Worm (Caenorhabditis elegans) whole organism, young adult: ENCODE results near the gene skr-7.

Experiments
- K11D2.4 ChIP-seq: fragments of 200-800 bp; sonication (Bioruptor generic); IDR thresholded peaks from 2 replicates; pipeline ENCODE4 v1.3.6; 2022; ENCODE audit warnings: missing genetic modification reagents, missing genetic modification characterization, missing compliant biosample characterization
- K12H6.12 ChIP-seq: fragments of 200-800 bp; sonication (Bioruptor generic); optimal IDR thresholded peaks from 2 replicates; lab custom pipeline; 2018; ENCODE audit warnings: mild to moderate bottlenecking, missing genetic modification characterization, missing compliant biosample characterization
- ccch-3 ChIP-seq: fragments of 200-800 bp; sonication (Bioruptor generic); optimal IDR thresholded peaks from 2 replicates; lab custom pipeline; 2018; ENCODE audit warnings: mild to moderate bottlenecking, missing genetic modification characterization, missing compliant biosample characterization
- cebp-1 ChIP-seq, 2 experiments: fragments of 200-800 bp in 1 of 2; sonication (Bioruptor generic) in 1 of 2; sonication (generic microtip) in 1 of 2; IDR thresholded peaks in 1 of 2; optimal IDR thresholded peaks in 1 of 2; 2 replicates each; pipeline versions ENCODE4 v1.3.6 to Lab custom; 2017 to 2022; ENCODE audit warnings: missing compliant biosample characterization in 2 of 2, missing genetic modification characterization in 2 of 2, mild to moderate bottlenecking in 1 of 2, missing genetic modification reagents in 1 of 2, moderate library complexity in 1 of 2
- cebp-2 ChIP-seq: fragments of 200-800 bp; sonication (Bioruptor generic); IDR thresholded peaks from 2 replicates; pipeline ENCODE4 v1.3.6; 2022; ENCODE audit warnings: missing genetic modification characterization, missing compliant biosample characterization
- ceh-27 ChIP-seq: fragments of 200-800 bp; sonication (Bioruptor generic); optimal IDR thresholded peaks from 2 replicates; lab custom pipeline; 2018; ENCODE audit warnings: mild to moderate bottlenecking, missing genetic modification characterization, moderate library complexity, missing compliant biosample characterization
- lin-40 ChIP-seq: sonication (generic microtip); optimal IDR thresholded peaks from 2 replicates; lab custom pipeline; 2016; ENCODE audit warnings: missing genetic modification characterization, mild to moderate bottlenecking, missing compliant biosample characterization, missing genotype, missing genetic modification reagents
- madf-6 ChIP-seq: fragments of 200-800 bp; sonication (Bioruptor generic); IDR thresholded peaks from 2 replicates; pipeline ENCODE4 v1.3.6; 2022; ENCODE audit warnings: missing genetic modification reagents, missing genetic modification characterization, missing compliant biosample characterization
- nfya-1 ChIP-seq: sonication (generic microtip); optimal IDR thresholded peaks from 2 replicates; lab custom pipeline; 2017; ENCODE audit warnings: antibody characterized with exemption, missing compliant biosample characterization, missing genetic modification characterization, borderline replicate concordance; ENCODE audit not compliant: insufficient read depth
- nhr-27 ChIP-seq: fragments of 200-800 bp; sonication (Bioruptor generic); optimal IDR thresholded peaks from 2 replicates; lab custom pipeline; 2018; ENCODE audit warnings: mild to moderate bottlenecking, missing genetic modification characterization, moderate library complexity, missing compliant biosample characterization
- nhr-80 ChIP-seq: sonication (generic microtip); optimal IDR thresholded peaks from 2 replicates; lab custom pipeline; 2016; ENCODE audit warnings: missing genetic modification characterization, missing compliant biosample characterization
- rec-8 ChIP-seq, 2 experiments: sonication (generic microtip); optimal IDR thresholded peaks; 2 replicates each; lab custom pipeline; 2016; ENCODE audit warnings: mild to moderate bottlenecking in 2 of 2, missing genetic modification characterization in 2 of 2, missing genetic modification reagents in 2 of 2, missing genotype in 2 of 2, missing biosample characterization in 1 of 2, missing compliant biosample characterization in 1 of 2, moderate library complexity in 1 of 2
- repo-1 ChIP-seq: sonication (generic microtip); optimal IDR thresholded peaks from 2 replicates; lab custom pipeline; 2017; ENCODE audit warnings: mild to moderate bottlenecking, missing genetic modification characterization, missing compliant biosample characterization
- snpc-4 ChIP-seq, 5 experiments: fragments of 150-350 bp in 1 of 5; sonication (generic microtip) in 4 of 5; optimal IDR thresholded peaks; 2 replicates each; lab custom pipeline; 2014 to 2018; ENCODE audit warnings: missing genetic modification characterization in 5 of 5, missing biosample characterization in 3 of 5, antibody characterized with exemption in 2 of 5, mild to moderate bottlenecking in 2 of 5, missing compliant biosample characterization in 2 of 5, missing genotype in 2 of 5, moderate library complexity in 2 of 5, missing genetic modification reagents in 1 of 5

- TF ChIP-seq lin-40 (tag; lab: Kevin White, UChicago) (no peak), madf-6 (no peak), snpc-4 (GFP tag; optimal IDR thresholded peaks at IDR 0.05; lab: Kevin White, UChicago) (no peak), snpc-4 (tag; optimal IDR thresholded peaks at IDR 0.05; lab: Kevin White, UChicago) (no peak), K11D2.4 (GFP tag; lab: Robert Waterston, UW) (no peak), ceh-27 (GFP tag; lab: Kevin White, UChicago) (no peak), rec-8 (tag; optimal IDR thresholded peaks at IDR 0.05; lab: Kevin White, UChicago) (no peak), cebp-2 (GFP tag; lab: Robert Waterston, UW) (no peak), nfya-1 (no peak), ccch-3 (no peak), nhr-80 (tag; lab: Kevin White, UChicago) (no peak), repo-1 (no peak), nhr-27 (tag; lab: Kevin White, UChicago) (no peak), K12H6.12 (tag; lab: Kevin White, UChicago) (no peak), cebp-1 (GFP tag; IDR thresholded peaks at IDR 0.05; lab: Robert Waterston, UW) (no peak), cebp-1 (tag; optimal IDR thresholded peaks at IDR 0.05; lab: Kevin White, UChicago) (no peak)
These were observed 14.7 kb upstream of the skr-7 start, which contains the start of gene nhr-118 for ce11 chrV:4407519-4407918.
